Worm (Caenorhabditis elegans): Measurements from ENCODE around the gene F37C4.4.

- TF ChIP-seq tbx-2 (tag; optimal IDR thresholded peaks at IDR 0.05), result no peak
- no peak for TF ChIP-seq unc-39 (tag; optimal IDR thresholded peaks at IDR 0.05)
- TF ChIP-seq ztf-11 (tag; optimal IDR thresholded peaks at IDR 0.05), result no peak
Measured at ce11 chrIV:3838687-3839086, 28.4 kb upstream of the F37C4.4 start.

Data from whole organism, L3 larva.